Worm (Caenorhabditis elegans): ENCODE data around the gene xbp-1.

- TF ChIP-seq R02D3.7 (tag; optimal IDR thresholded peaks at IDR 0.05) = no peak
- no peak for TF ChIP-seq lin-13 (GFP tag; optimal IDR thresholded peaks at IDR 0.05)
- TF ChIP-seq hlh-30 (tag; optimal IDR thresholded peaks at IDR 0.05; ENCODE audit: insufficient read depth) = no peak
- TF ChIP-seq T26A8.4 (GFP tag; IDR thresholded peaks at IDR 0.05) = no peak
- TF ChIP-seq pqm-1 (tag; optimal IDR thresholded peaks at IDR 0.05) = no peak
- TF ChIP-seq pha-4 (GFP tag; IDR thresholded peaks at IDR 0.05) = no peak
- TF ChIP-seq pha-4 (tag; optimal IDR thresholded peaks at IDR 0.05) = no peak
- TF ChIP-seq mdl-1 (tag; optimal IDR thresholded peaks at IDR 0.05) = no peak
- TF ChIP-seq zag-1 (tag; optimal IDR thresholded peaks at IDR 0.05) = no peak
- no peak for TF ChIP-seq unc-62 (GFP tag; optimal IDR thresholded peaks at IDR 0.05 in 1 of 2)
- no peak for TF ChIP-seq unc-62 (tag; optimal IDR thresholded peaks at IDR 0.05)
- no peak for TF ChIP-seq mdt-29 (GFP tag; IDR thresholded peaks at IDR 0.05)
- TF ChIP-seq nhr-237 (tag; optimal IDR thresholded peaks at IDR 0.05) = no peak
Observed at ce11 chrIII:4190241-4190640, 3.4 kb upstream of the xbp-1 start, which contains the start of gene spp-28.
